Fruit fly (Drosophila melanogaster): ENCODE data around the gene Cep97.

DNA sequence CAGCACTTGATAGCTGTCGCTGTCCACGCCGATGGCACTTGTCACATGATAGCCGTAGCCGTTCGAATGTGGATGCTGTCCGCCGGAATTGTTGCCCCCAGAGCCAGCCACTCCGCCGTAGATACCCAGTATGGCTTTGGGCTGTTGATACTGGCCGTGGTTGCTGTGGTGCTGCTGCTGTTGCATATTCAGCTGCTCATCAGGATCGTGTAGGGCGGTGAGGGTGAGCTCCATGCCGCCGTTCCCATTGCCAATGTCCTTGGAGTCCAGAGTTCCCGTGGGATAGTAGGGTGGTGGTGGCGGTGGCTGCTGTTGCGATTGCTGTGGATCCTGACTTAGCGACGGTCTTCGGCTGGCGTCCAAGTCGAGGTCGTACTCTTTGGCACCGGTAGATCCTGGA, 49.4 kb downstream of the Cep97 start:
- TF ChIP-seq pad (GFP tag; optimal IDR thresholded peaks at IDR 0.05), result no peak
- TF ChIP-seq Crg-1 (GFP tag; optimal IDR thresholded peaks at IDR 0.05), result no peak
- no peak for TF ChIP-seq CG11617 (GFP tag; optimal IDR thresholded peaks at IDR 0.05)
- no peak for TF ChIP-seq CG33017 (tag; optimal IDR thresholded peaks at IDR 0.05)
- TF ChIP-seq CG1620 (GFP tag; optimal IDR thresholded peaks at IDR 0.05), result no peak
- TF ChIP-seq CG14711 (tag; optimal IDR thresholded peaks at IDR 0.05), result no peak
- no peak for TF ChIP-seq Hr96 (GFP tag; optimal IDR thresholded peaks at IDR 0.05)
- TF ChIP-seq CG5204 (GFP tag; optimal IDR thresholded peaks at IDR 0.05), result no peak
- TF ChIP-seq Clk (GFP tag; optimal IDR thresholded peaks at IDR 0.05), result no peak
- TF ChIP-seq kay (GFP tag; ENCODE audit: borderline replicate concordance), result no peak
- TF ChIP-seq ovo (GFP tag; optimal IDR thresholded peaks at IDR 0.05), result no peak
- TF ChIP-seq tj (GFP tag; optimal IDR thresholded peaks at IDR 0.05), result no peak
- no peak for TF ChIP-seq CG7101 (tag; optimal IDR thresholded peaks at IDR 0.05)

Data from whole organism, adult.